Worm (Caenorhabditis elegans) whole organism, early embryonic: ENCODE results near the gene str-37.

ENCODE experiments used
- B0310.2 ChIP-seq: sonication (generic microtip); optimal IDR thresholded peaks from 2 replicates; lab custom pipeline; 2016; ENCODE audit warnings: mild to moderate bottlenecking, missing genetic modification characterization, missing compliant biosample characterization
- F13C5.2 ChIP-seq: sonication (generic microtip); optimal IDR thresholded peaks from 2 replicates; lab custom pipeline; 2017; ENCODE audit warnings: mild to moderate bottlenecking, missing genetic modification characterization, inconsistent platforms, missing compliant biosample characterization
- ama-1 ChIP-seq: fragments of 150-350 bp; optimal IDR thresholded peaks from 2 replicates; lab custom pipeline; 2014
- ceh-13 ChIP-seq: fragments of 200-800 bp; sonication (Bioruptor generic); optimal IDR thresholded peaks from 2 replicates; lab custom pipeline; 2018; ENCODE audit warnings: mild to moderate bottlenecking, missing genetic modification characterization, missing compliant biosample characterization
- ceh-36 ChIP-seq: sonication (generic microtip); optimal IDR thresholded peaks from 2 replicates; lab custom pipeline; 2016; ENCODE audit warnings: missing genetic modification characterization, inconsistent platforms, missing compliant biosample characterization
- ets-7 ChIP-seq: sonication (generic microtip); optimal IDR thresholded peaks from 2 replicates; lab custom pipeline; 2016; ENCODE audit warnings: missing genotype, missing genetic modification characterization, missing compliant biosample characterization
- hmg-4 ChIP-seq: fragments of 200-800 bp; sonication (Bioruptor generic); optimal IDR thresholded peaks from 2 replicates; lab custom pipeline; 2018; ENCODE audit warnings: mild to moderate bottlenecking, missing genetic modification characterization, missing compliant biosample characterization
- hnd-1 ChIP-seq: sonication (generic microtip); optimal IDR thresholded peaks from 2 replicates; lab custom pipeline; 2016; ENCODE audit warnings: missing genetic modification characterization, missing compliant biosample characterization
- pes-1 ChIP-seq: fragments of 200-800 bp; sonication (Bioruptor generic); IDR thresholded peaks from 2 replicates; pipeline ENCODE4 v1.3.6; 2022; ENCODE audit warnings: missing genetic modification reagents, missing genetic modification characterization, missing compliant biosample characterization

ce11 chrV:13312210-13312676 is 15.3 kb upstream of the str-37 start, which contains the start of gene nasp-2:
- TF ChIP-seq B0310.2 (tag; lab: Kevin White, UChicago) (no peak), ets-7 (tag; lab: Kevin White, UChicago) (no peak), ceh-36 (no peak), hmg-4 (no peak), ama-1 (lab: Kevin White, UChicago) (no peak), ceh-13 (GFP tag; lab: Kevin White, UChicago) (no peak), hnd-1 (tag; lab: Kevin White, UChicago) (no peak), pes-1 (GFP tag; lab: Robert Waterston, UW) (no peak), F13C5.2 (no peak)
